Worm (Caenorhabditis elegans): ENCODE data around the gene irld-49.
A peak's percentile ranks its signal among the peaks of the same experiment; 100 is the strongest.

The irld-49 gene

ce11 chrII:2920817-2921458 is 23.0 kb upstream of the irld-49 start (continued):
- TF ChIP-seq zfh-2 (GFP tag; conservative IDR thresholded peaks at IDR 0.05) (peak; percentile 62; the same call in 1 of the 2 replicates), pbrm-1 (GFP tag; IDR thresholded peaks at IDR 0.05) (peak; percentile 74), cebp-1 (GFP tag; IDR thresholded peaks at IDR 0.05) (peak; percentile 84), cebp-1 (tag; optimal IDR thresholded peaks at IDR 0.05) (peak; percentile 93), hsf-1 (GFP tag; IDR thresholded peaks at IDR 0.05) (peak; percentile 89), chd-7 (tag; optimal IDR thresholded peaks at IDR 0.05) (peak; percentile 62), B0035.1 (tag; optimal IDR thresholded peaks at IDR 0.05) (peak; percentile 40), tlf-1 (GFP tag; optimal IDR thresholded peaks at IDR 0.05) (peak; percentile 58), T26A5.8 (tag; optimal IDR thresholded peaks at IDR 0.05) (no peak)

ce11 chrII:2921860-2922259 is 22.1 kb upstream of the irld-49 start:
- TF ChIP-seq mcd-1 (GFP tag; IDR thresholded peaks at IDR 0.05) (0 out of 2 replicates have a peak, but pooled peaks have one; percentile 12), hmg-1.2 (GFP tag; IDR thresholded peaks at IDR 0.05) (peak; percentile 90), zfh-2 (GFP tag; conservative IDR thresholded peaks at IDR 0.05) (peak; percentile 79), B0019.2 (GFP tag; conservative IDR thresholded peaks at IDR 0.05) (no peak), egrh-3 (GFP tag; IDR thresholded peaks at IDR 0.05) (peak; percentile 45; the same call in 1 of the 2 replicates)

- TF ChIP-seq sdz-38 (tag; optimal IDR thresholded peaks at IDR 0.05) (no peak), Y95B8A.8 (GFP tag; IDR thresholded peaks at IDR 0.05) (0 out of 2 replicates have a peak, but pooled peaks have one; percentile 15), F52B5.7 (tag; optimal IDR thresholded peaks at IDR 0.05) (no peak), lin-54 (GFP tag; optimal IDR thresholded peaks at IDR 0.05) (no peak), ama-1 (optimal IDR thresholded peaks at IDR 0.05) (no peak), ama-1 (GFP tag; optimal IDR thresholded peaks at IDR 0.05) (no peak), ztf-6 (GFP tag; IDR thresholded peaks at IDR 0.05) (no peak), madf-3 (GFP tag; IDR thresholded peaks at IDR 0.05) (0 out of 2 replicates have a peak, but pooled peaks have one; percentile 31), cebp-1 (GFP tag; IDR thresholded peaks at IDR 0.05) (no peak), cebp-1 (tag; optimal IDR thresholded peaks at IDR 0.05) (peak; percentile 24), hsf-1 (GFP tag; IDR thresholded peaks at IDR 0.05) (no peak), madf-10 (tag; optimal IDR thresholded peaks at IDR 0.05) (no peak), ztf-26 (tag; optimal IDR thresholded peaks at IDR 0.05) (no peak), nhr-80 (tag; optimal IDR thresholded peaks at IDR 0.05) (peak; percentile 63), cebp-2 (GFP tag; IDR thresholded peaks at IDR 0.05) (no peak), ztf-18 (tag; optimal IDR thresholded peaks at IDR 0.05) (no peak), tbx-9 (tag; optimal IDR thresholded peaks at IDR 0.05; ENCODE audit: borderline replicate concordance) (no peak), F49E8.2 (tag; optimal IDR thresholded peaks at IDR 0.05; ENCODE audit: insufficient read depth) (no peak), egl-44 (GFP tag; IDR thresholded peaks at IDR 0.05) (no peak), K11D2.4 (GFP tag; IDR thresholded peaks at IDR 0.05) (no peak), F39B2.1 (GFP tag; IDR thresholded peaks at IDR 0.05) (no peak), mel-28 (tag; optimal IDR thresholded peaks at IDR 0.05; ENCODE audit: borderline replicate concordance) (no peak), zfh-2 (GFP tag; conservative IDR thresholded peaks at IDR 0.05) (no peak)
These were observed 21.6 kb upstream of the irld-49 start for ce11 chrII:2922359-2922758.

ce11 chrII:2922782-2923181 is 21.2 kb upstream of the irld-49 start:
- TF ChIP-seq nfyb-1 (GFP tag; IDR thresholded peaks at IDR 0.05) (0 out of 2 replicates have a peak, but pooled peaks have one; percentile 37), hmg-1.2 (GFP tag; IDR thresholded peaks at IDR 0.05) (peak; percentile 93), Y95B8A.8 (GFP tag; IDR thresholded peaks at IDR 0.05) (0 out of 2 replicates have a peak, but pooled peaks have one; percentile 0), mcd-1 (GFP tag; IDR thresholded peaks at IDR 0.05) (0 out of 2 replicates have a peak, but pooled peaks have one; percentile 35), attf-5 (GFP tag; optimal IDR thresholded peaks at IDR 0.05) (no peak), hsf-1 (GFP tag; IDR thresholded peaks at IDR 0.05) (0 out of 2 replicates have a peak, but pooled peaks have one; percentile 6), egl-18 (GFP tag; IDR thresholded peaks at IDR 0.05) (no peak), nfya-2 (GFP tag; IDR thresholded peaks at IDR 0.05) (no peak), C06A6.2 (GFP tag; conservative IDR thresholded peaks at IDR 0.05) (no peak)
